Fruit fly (Drosophila melanogaster) whole organism: ENCODE results near the gene CG11029.

Experiments used
- CG8478 ChIP-seq: fragments of >200 bp; optimal IDR thresholded peaks from 2 replicates; lab custom pipeline; 2018; ENCODE audit warnings: inconsistent platforms
- Dll ChIP-seq: fragments of >200 bp; optimal IDR thresholded peaks from 2 replicates; lab custom pipeline; 2017
- EcR ChIP-seq, 2 experiments: fragments of >200 bp; optimal IDR thresholded peaks; 2 replicates each; lab custom pipeline; 2017; ENCODE audit warnings: missing biosample characterization in 2 of 2, missing genetic modification characterization in 2 of 2, missing genetic modification reagents in 2 of 2

DNA sequence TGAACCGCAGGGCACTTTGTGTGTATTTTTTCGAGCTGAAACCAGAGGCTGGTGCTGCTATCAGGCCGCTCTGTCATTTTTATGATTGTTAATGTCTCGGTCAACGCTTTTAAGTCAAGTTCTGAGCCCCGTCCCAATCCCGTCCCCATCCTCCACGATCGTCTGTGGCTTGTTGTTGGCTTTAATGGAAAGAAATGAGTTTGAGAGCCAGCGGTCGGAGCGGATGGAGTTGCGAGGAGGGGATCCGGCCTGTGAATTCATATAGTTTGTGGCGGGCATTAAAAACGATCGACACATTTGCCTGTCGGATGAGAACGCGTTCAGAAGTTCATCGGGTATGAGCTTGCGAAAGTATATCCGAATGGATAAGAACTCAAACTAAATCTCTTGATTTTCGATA is at the start of gene CG11029:
- TF ChIP-seq Dll (lab: Kevin White, UChicago) (no peak), EcR (GFP tag; optimal IDR thresholded peaks at IDR 0.05; lab: Kevin White, UChicago) (no peak), CG8478 (lab: Kevin White, UChicago) (no peak)
